Worm (Caenorhabditis elegans) whole organism, L2 larva: ENCODE data around the gene dpy-22.
A peak's percentile ranks its signal among the peaks of the same experiment; 100 is the strongest.

Experiments
- alr-1 ChIP-seq: fragments of 150-350 bp; optimal IDR thresholded peaks from 2 replicates; lab custom pipeline; 2014; ENCODE audit warnings: missing biosample characterization, missing genetic modification characterization
- ama-1 ChIP-seq: fragments of 150-350 bp; optimal IDR thresholded peaks from 2 replicates; lab custom pipeline; 2018; ENCODE audit warnings: inconsistent platforms
- ceh-82 ChIP-seq: fragments of 150-350 bp; optimal IDR thresholded peaks from 2 replicates; lab custom pipeline; 2014; ENCODE audit warnings: missing biosample characterization, missing genetic modification characterization
- elt-3 ChIP-seq: sonication (generic microtip); optimal IDR thresholded peaks from 2 replicates; lab custom pipeline; 2017; ENCODE audit warnings: missing biosample characterization, missing genetic modification characterization
- lin-13 ChIP-seq: fragments of 150-350 bp; optimal IDR thresholded peaks from 2 replicates; lab custom pipeline; 2014; ENCODE audit warnings: missing biosample characterization, missing genetic modification reagents, missing genetic modification characterization
- mbf-1 ChIP-seq: sonication (generic microtip); optimal IDR thresholded peaks from 2 replicates; lab custom pipeline; 2017; ENCODE audit warnings: missing biosample characterization, missing genetic modification characterization
- nhr-237 ChIP-seq: fragments of 150-350 bp; optimal IDR thresholded peaks from 2 replicates; lab custom pipeline; 2014; ENCODE audit warnings: missing biosample characterization, missing genetic modification characterization
- sma-3 ChIP-seq: sonication (generic microtip); optimal IDR thresholded peaks from 2 replicates; lab custom pipeline; 2016; ENCODE audit warnings: missing genetic modification reagents, missing genetic modification characterization, missing compliant biosample characterization
- unc-55 ChIP-seq: fragments of 150-350 bp; sonication (generic microtip); optimal IDR thresholded peaks from 3 replicates; lab custom pipeline; 2014; ENCODE audit warnings: missing biosample characterization, missing genetic modification reagents, missing genetic modification characterization
- unc-62 ChIP-seq: fragments of 150-350 bp; optimal IDR thresholded peaks from 2 replicates; lab custom pipeline; 2014; ENCODE audit warnings: missing biosample characterization, missing genetic modification reagents, missing genetic modification characterization
- ztf-11 ChIP-seq: sonication (generic microtip); optimal IDR thresholded peaks from 2 replicates; lab custom pipeline; 2017; ENCODE audit warnings: missing biosample characterization, missing genetic modification characterization

DNA sequence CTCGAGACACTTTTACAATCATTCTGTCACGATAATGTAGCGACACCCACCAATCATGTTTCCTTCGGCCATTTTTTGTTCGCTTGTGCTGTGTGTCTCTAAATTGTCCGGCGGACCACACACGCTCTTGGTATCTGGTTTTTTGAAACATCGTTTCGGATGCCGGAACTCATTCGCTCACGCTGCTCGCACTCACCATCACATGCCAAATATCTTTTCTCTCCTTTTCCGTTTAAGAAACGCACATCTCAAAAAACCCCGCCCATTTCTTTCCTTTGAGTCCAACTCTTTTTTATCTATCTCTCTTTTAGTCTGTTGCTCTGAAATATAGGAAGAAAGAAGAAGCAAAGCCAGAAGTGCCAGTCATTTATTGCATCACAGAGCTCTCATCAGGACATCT lies 23.5 kb downstream of the dpy-22 start, which contains the start of gene F36G3.3:
- peak; percentile 31 for TF ChIP-seq unc-55 (GFP tag; lab: Kevin White, UChicago)
- TF ChIP-seq alr-1: no peak
- no peak for TF ChIP-seq lin-13 (GFP tag; lab: Kevin White, UChicago)
- no peak for TF ChIP-seq sma-3 (GFP tag; lab: Kevin White, UChicago)
- TF ChIP-seq unc-62: no peak
- no peak for TF ChIP-seq ztf-11 (tag; lab: Kevin White, UChicago)
- TF ChIP-seq ama-1 (lab: Kevin White, UChicago): no peak
- TF ChIP-seq nhr-237: no peak
- TF ChIP-seq mbf-1: no peak
- no peak for TF ChIP-seq elt-3 (tag; lab: Kevin White, UChicago)
- no peak for TF ChIP-seq ceh-82 (tag; lab: Kevin White, UChicago)
